Fruit fly (Drosophila melanogaster) whole organism, embryonic: ENCODE data around the gene CG13043.

Experiments
- CG1024 ChIP-seq: fragments of 200-800 bp; sonication (Bioruptor generic); IDR thresholded peaks from 2 replicates; pipeline ENCODE4 v1.3.6; 2022; ENCODE audit warnings: missing biosample characterization, missing genetic modification characterization
- CG14860 ChIP-seq: fragments of 200-800 bp; sonication (Bioruptor generic); IDR thresholded peaks from 3 replicates; pipeline ENCODE4 v1.3.6; 2022; ENCODE audit warnings: missing biosample characterization, missing genetic modification characterization; ENCODE audit not compliant: partially characterized antibody
- CG15073 ChIP-seq: fragments of 200-800 bp; sonication (Bioruptor generic); optimal IDR thresholded peaks from 2 replicates; lab custom pipeline; 2016; ENCODE audit warnings: missing biosample characterization, missing genetic modification characterization
- CG1529 ChIP-seq: fragments of 200-800 bp; sonication (Bioruptor generic); optimal IDR thresholded peaks from 3 replicates; lab custom pipeline; 2018; ENCODE audit warnings: missing biosample characterization, missing genetic modification characterization
- CG15514 ChIP-seq: fragments of 200-800 bp; sonication (Bioruptor generic); optimal IDR thresholded peaks from 3 replicates; lab custom pipeline; 2017; ENCODE audit warnings: missing biosample characterization, missing genetic modification characterization, mild to moderate bottlenecking, moderate library complexity, missing genetic modification reagents
- CG1647 ChIP-seq: fragments of 200-800 bp; sonication (Bioruptor generic); optimal IDR thresholded peaks from 3 replicates; lab custom pipeline; 2016; ENCODE audit warnings: missing biosample characterization, missing genetic modification characterization
- CG17802 ChIP-seq: fragments of 200-800 bp; sonication (Bioruptor generic); optimal IDR thresholded peaks from 2 replicates; lab custom pipeline; 2018; ENCODE audit warnings: missing biosample characterization, mild to moderate bottlenecking, missing genetic modification characterization, moderate library complexity
- CG1832 ChIP-seq: fragments of 200-800 bp; sonication (Bioruptor generic); optimal IDR thresholded peaks from 2 replicates; lab custom pipeline; 2017; ENCODE audit warnings: missing biosample characterization, mild to moderate bottlenecking, missing genetic modification characterization, inconsistent platforms
- CG2889 ChIP-seq: fragments of 200-800 bp; sonication (Bioruptor generic); IDR thresholded peaks from 3 replicates; pipeline ENCODE4 v1.3.6; 2022; ENCODE audit warnings: missing biosample characterization, missing genetic modification characterization
- CG30431 ChIP-seq: fragments of 200-800 bp; sonication (Bioruptor generic); optimal IDR thresholded peaks from 2 replicates; lab custom pipeline; 2017; ENCODE audit warnings: missing biosample characterization, missing genetic modification characterization
- CG31224 ChIP-seq: fragments of 200-800 bp; sonication (Bioruptor generic); IDR thresholded peaks from 2 replicates; pipeline ENCODE4 v1.3.6; 2022; ENCODE audit warnings: missing biosample characterization, missing genetic modification characterization
- CG31365 ChIP-seq: fragments of 200-800 bp; sonication (Bioruptor generic); optimal IDR thresholded peaks from 2 replicates; lab custom pipeline; 2018; ENCODE audit warnings: missing biosample characterization, mild to moderate bottlenecking, missing genetic modification characterization
- CG31441 ChIP-seq: fragments of 200-800 bp; sonication (Bioruptor generic); IDR thresholded peaks from 2 replicates; pipeline ENCODE4 v1.3.6; 2022; ENCODE audit warnings: missing biosample characterization, missing genetic modification characterization
- CG3163 ChIP-seq: fragments of 200-800 bp; sonication (Bioruptor generic); optimal IDR thresholded peaks from 3 replicates; lab custom pipeline; 2016; ENCODE audit warnings: missing biosample characterization, missing genetic modification characterization
- CG32772 ChIP-seq: fragments of 200-800 bp; sonication (Bioruptor generic); IDR thresholded peaks from 2 replicates; pipeline ENCODE4 v1.3.6; 2022; ENCODE audit warnings: missing biosample characterization, missing genetic modification characterization
- CG5245 ChIP-seq: fragments of 200-800 bp; sonication (Bioruptor generic); optimal IDR thresholded peaks from 3 replicates; lab custom pipeline; 2016; ENCODE audit warnings: missing biosample characterization, missing genetic modification characterization
- CG7372 ChIP-seq: fragments of 200-800 bp; sonication (Bioruptor generic); IDR thresholded peaks from 2 replicates; pipeline ENCODE4 v1.3.6; 2022; ENCODE audit warnings: missing biosample characterization, missing genetic modification characterization
- CG7963 ChIP-seq: fragments of 200-800 bp; sonication (Bioruptor generic); IDR thresholded peaks from 3 replicates; pipeline ENCODE4 v1.3.6; 2022; ENCODE audit warnings: missing biosample characterization, missing genetic modification characterization; ENCODE audit not compliant: partially characterized antibody
- CG8388 ChIP-seq: fragments of 200-800 bp; sonication (Bioruptor generic); optimal IDR thresholded peaks from 2 replicates; lab custom pipeline; 2019; ENCODE audit warnings: missing biosample characterization, mild to moderate bottlenecking, missing genetic modification characterization, moderate library complexity
- CG9727 ChIP-seq: fragments of 200-800 bp; sonication (Bioruptor generic); optimal IDR thresholded peaks from 3 replicates; lab custom pipeline; 2017; ENCODE audit warnings: missing biosample characterization, mild to moderate bottlenecking, missing genetic modification characterization
- Dfd ChIP-seq, 2 experiments: fragments of >200 bp; optimal IDR thresholded peaks; 2 replicates each; lab custom pipeline; 2017; ENCODE audit warnings: missing biosample characterization in 2 of 2, missing genetic modification characterization in 2 of 2
- Dip3 ChIP-seq: fragments of 200-800 bp; sonication (Bioruptor generic); optimal IDR thresholded peaks from 3 replicates; lab custom pipeline; 2016; ENCODE audit warnings: missing biosample characterization, missing genetic modification characterization
- E2f2 ChIP-seq: fragments of 200-800 bp; sonication (Bioruptor generic); IDR thresholded peaks from 2 replicates; pipeline ENCODE4 v1.3.6; 2022; ENCODE audit warnings: missing biosample characterization, missing genetic modification characterization
- Elba2 ChIP-seq: fragments of 200-800 bp; sonication (Bioruptor generic); optimal IDR thresholded peaks from 3 replicates; lab custom pipeline; 2016; ENCODE audit warnings: missing biosample characterization, missing genetic modification characterization
- Fer1 ChIP-seq: fragments of 200-800 bp; sonication (Bioruptor generic); optimal IDR thresholded peaks from 2 replicates; lab custom pipeline; 2017; ENCODE audit warnings: missing biosample characterization, mild to moderate bottlenecking, missing genetic modification characterization
- Jarid2 ChIP-seq: fragments of 200-800 bp; sonication (Bioruptor generic); optimal IDR thresholded peaks from 3 replicates; lab custom pipeline; 2017; ENCODE audit warnings: mild to moderate bottlenecking, missing biosample characterization, missing genetic modification reagents, missing genetic modification characterization
- Lhr ChIP-seq: fragments of 200-800 bp; sonication (Bioruptor generic); optimal IDR thresholded peaks from 3 replicates; lab custom pipeline; 2017; ENCODE audit warnings: mild to moderate bottlenecking, missing biosample characterization, missing genetic modification reagents, missing genetic modification characterization
- Mad ChIP-seq: fragments of 200-800 bp; sonication (Bioruptor generic); optimal IDR thresholded peaks from 2 replicates; lab custom pipeline; 2016; ENCODE audit warnings: missing biosample characterization, missing genetic modification characterization
- Med ChIP-seq: fragments of 200-800 bp; sonication (Bioruptor generic); peaks from one replicate; lab custom pipeline; 2016; ENCODE audit warnings: missing biosample characterization, missing genetic modification characterization, mild to moderate bottlenecking, inconsistent platforms, moderate library complexity
- Mes4 ChIP-seq: fragments of 200-800 bp; sonication (Bioruptor generic); optimal IDR thresholded peaks from 2 replicates; lab custom pipeline; 2016; ENCODE audit warnings: missing biosample characterization, missing genetic modification characterization
- Opbp ChIP-seq: fragments of 200-800 bp; sonication (Bioruptor generic); IDR thresholded peaks from 3 replicates; pipeline ENCODE4 v1.3.6; 2022; ENCODE audit warnings: missing biosample characterization, missing genetic modification characterization; ENCODE audit not compliant: partially characterized antibody
- Sry-β ChIP-seq: fragments of 200-800 bp; sonication (Bioruptor generic); optimal IDR thresholded peaks from 2 replicates; lab custom pipeline; 2018; ENCODE audit warnings: missing biosample characterization, mild to moderate bottlenecking, missing genetic modification characterization, moderate library complexity
- Usf ChIP-seq: fragments of 200-800 bp; sonication (Bioruptor generic); optimal IDR thresholded peaks from 2 replicates; lab custom pipeline; 2017; ENCODE audit warnings: missing genotype, missing biosample characterization, missing genetic modification characterization
- chinmo ChIP-seq: fragments of 200-800 bp; sonication (Bioruptor generic); IDR thresholded peaks from 4 replicates; pipeline ENCODE4 v1.3.6; 2022; ENCODE audit warnings: missing biosample characterization, missing genetic modification characterization; ENCODE audit not compliant: partially characterized antibody
- crol ChIP-seq: fragments of 200-800 bp; sonication (Bioruptor generic); IDR thresholded peaks from 2 replicates; pipeline ENCODE4 v1.3.6; 2022; ENCODE audit warnings: missing biosample characterization, missing genetic modification characterization
- exex ChIP-seq: fragments of 200-800 bp; sonication (Bioruptor generic); optimal IDR thresholded peaks from 4 replicates; lab custom pipeline; 2018; ENCODE audit warnings: missing biosample characterization, mild to moderate bottlenecking, missing genetic modification characterization, moderate library complexity
- gcm ChIP-seq: fragments of 200-800 bp; sonication (Bioruptor generic); optimal IDR thresholded peaks from 2 replicates; lab custom pipeline; 2019; ENCODE audit warnings: missing biosample characterization, mild to moderate bottlenecking, missing genetic modification characterization, moderate library complexity
- gfzf ChIP-seq: fragments of 200-800 bp; sonication (Bioruptor generic); optimal IDR thresholded peaks from 2 replicates; lab custom pipeline; 2016; ENCODE audit warnings: missing biosample characterization, mild to moderate bottlenecking, missing genetic modification characterization, moderate library complexity
- gsb-n ChIP-seq: fragments of 200-800 bp; sonication (Bioruptor generic); optimal IDR thresholded peaks from 3 replicates; lab custom pipeline; 2018; ENCODE audit warnings: missing biosample characterization, mild to moderate bottlenecking, missing genetic modification characterization
- hbn ChIP-seq: fragments of 200-800 bp; sonication (Bioruptor generic); IDR thresholded peaks from 2 replicates; pipeline ENCODE4 v1.3.6; 2022; ENCODE audit warnings: missing biosample characterization, missing genetic modification characterization; ENCODE audit not compliant: partially characterized antibody
- ind ChIP-seq: fragments of 200-800 bp; sonication (Bioruptor generic); optimal IDR thresholded peaks from 3 replicates; lab custom pipeline; 2016; ENCODE audit warnings: missing biosample characterization, missing genetic modification characterization
- insv ChIP-seq, 2 experiments: fragments of 200-800 bp; sonication (Bioruptor generic); optimal IDR thresholded peaks; 3 replicates each; lab custom pipeline; 2016 to 2018; ENCODE audit warnings: missing biosample characterization in 2 of 2, missing genetic modification characterization in 2 of 2
- knrl ChIP-seq: fragments of 200-800 bp; sonication (Bioruptor generic); IDR thresholded peaks from 3 replicates; pipeline ENCODE4 v1.3.6; 2022; ENCODE audit warnings: missing biosample characterization, missing genetic modification characterization; ENCODE audit not compliant: partially characterized antibody
- lab ChIP-seq: fragments of 200-800 bp; sonication (Bioruptor generic); optimal IDR thresholded peaks from 3 replicates; lab custom pipeline; 2017; ENCODE audit warnings: missing biosample characterization, missing genetic modification characterization, mild to moderate bottlenecking, moderate library complexity, missing genetic modification reagents
- lilli ChIP-seq: fragments of 200-800 bp; sonication (Bioruptor generic); optimal IDR thresholded peaks from 3 replicates; lab custom pipeline; 2016; ENCODE audit warnings: missing biosample characterization, missing genetic modification characterization
- mld ChIP-seq: fragments of 200-800 bp; sonication (Bioruptor generic); IDR thresholded peaks from 3 replicates; pipeline ENCODE4 v1.3.6; 2022; ENCODE audit warnings: missing biosample characterization, missing genetic modification characterization; ENCODE audit not compliant: partially characterized antibody
- sr ChIP-seq: fragments of 200-800 bp; sonication (Bioruptor generic); IDR thresholded peaks from 3 replicates; pipeline ENCODE4 v1.3.6; 2022; ENCODE audit warnings: missing biosample characterization, missing genetic modification characterization
- twi ChIP-seq: fragments of 200-800 bp; optimal IDR thresholded peaks from 2 replicates; lab custom pipeline; 2019; ENCODE audit warnings: missing biosample characterization, mild to moderate bottlenecking, missing genetic modification characterization, moderate library complexity
- vvl ChIP-seq: fragments of 200-800 bp; sonication (Bioruptor generic); IDR thresholded peaks from 2 replicates; pipeline ENCODE4 v1.3.6; 2022; ENCODE audit warnings: missing biosample characterization, missing genetic modification characterization

The CG13043 gene

dm6 chr3L:16328207-16328891 lies 22.7 kb upstream of the CG13043 start, which contains the start of gene CG13058 (continued):
- TF ChIP-seq CG9727 (GFP tag; lab: Kevin White, UChicago) (peak; percentile 38), CG3163 (no peak), CG31365 (tag; lab: Kevin White, UChicago) (no peak), Mes4 (GFP tag; lab: Kevin White, UChicago) (peak; percentile 25), CG15514 (GFP tag; lab: Kevin White, UChicago) (peak; percentile 51), vvl (GFP tag; lab: Robert Waterston, UW) (no peak), CG1832 (GFP tag; lab: Kevin White, UChicago) (no peak), CG17802 (no peak), Fer1 (GFP tag; lab: Kevin White, UChicago) (peak; percentile 84), CG31441 (GFP tag; lab: Robert Waterston, UW) (0 out of 2 replicates have a peak, but pooled peaks have one; percentile 42), E2f2 (GFP tag; lab: Robert Waterston, UW) (peak; percentile 56), sr (GFP tag; lab: Robert Waterston, UW) (no peak), Dip3 (GFP tag; lab: Kevin White, UChicago) (peak; percentile 65), Med (GFP tag; lab: Kevin White, UChicago) (peak; percentile 54), CG32772 (GFP tag; lab: Robert Waterston, UW) (no peak), lab (peak; percentile 83), knrl (no peak), mld (GFP tag; lab: Robert Waterston, UW) (no peak), Usf (GFP tag; lab: Kevin White, UChicago) (peak; percentile 12), ind (GFP tag; lab: Kevin White, UChicago) (peak; percentile 50), Elba2 (GFP tag; lab: Kevin White, UChicago) (no peak), Dfd (GFP tag; optimal IDR thresholded peaks at IDR 0.05; lab: Kevin White, UChicago) (no peak), Sry-β (GFP tag; lab: Kevin White, UChicago) (no peak), CG5245 (GFP tag; lab: Kevin White, UChicago) (peak; percentile 21), exex (tag; lab: Kevin White, UChicago) (no peak), Jarid2 (GFP tag; lab: Kevin White, UChicago) (no peak), chinmo (GFP tag; lab: Robert Waterston, UW) (no peak), CG7963 (GFP tag; lab: Robert Waterston, UW) (no peak), gcm (GFP tag; lab: Kevin White, UChicago) (no peak), CG15073 (no peak), hbn (no peak), CG1647 (peak; percentile 44), CG1529 (GFP tag; lab: Kevin White, UChicago) (no peak), crol (peak; percentile 69), CG7372 (GFP tag; lab: Robert Waterston, UW) (no peak), CG1024 (peak; percentile 59), twi (no peak), CG2889 (GFP tag; lab: Robert Waterston, UW) (0 out of 3 replicates have a peak, but pooled peaks have one; percentile 34), lilli (GFP tag; lab: Kevin White, UChicago) (peak; percentile 68), insv (GFP tag; optimal IDR thresholded peaks at IDR 0.05; lab: Kevin White, UChicago) (no peak), Mad (GFP tag; lab: Kevin White, UChicago) (peak; percentile 22), gsb-n (tag; lab: Kevin White, UChicago) (no peak), CG30431 (peak; percentile 27), CG8388 (GFP tag; lab: Kevin White, UChicago) (no peak), Opbp (no peak), CG31224 (GFP tag; lab: Robert Waterston, UW) (no peak), Lhr (no peak), CG14860 (GFP tag; lab: Robert Waterston, UW) (no peak), gfzf (no peak)
